Fruit fly (Drosophila melanogaster): ENCODE results near the gene LSm3.

LSm3 gene

dm6 chr3R:24015939-24016913 is 20.2 kb downstream of the LSm3 start:
- TF ChIP-seq dmrt93B (GFP tag; optimal IDR thresholded peaks at IDR 0.05) = no peak
- TF ChIP-seq ey (GFP tag; optimal IDR thresholded peaks at IDR 0.05) = peak; percentile 8
- TF ChIP-seq OdsH (GFP tag; optimal IDR thresholded peaks at IDR 0.05) = peak; percentile 21
- no peak for TF ChIP-seq woc (GFP tag; optimal IDR thresholded peaks at IDR 0.05)
- peak; percentile 40 for TF ChIP-seq h (GFP tag; optimal IDR thresholded peaks at IDR 0.05)

DNA sequence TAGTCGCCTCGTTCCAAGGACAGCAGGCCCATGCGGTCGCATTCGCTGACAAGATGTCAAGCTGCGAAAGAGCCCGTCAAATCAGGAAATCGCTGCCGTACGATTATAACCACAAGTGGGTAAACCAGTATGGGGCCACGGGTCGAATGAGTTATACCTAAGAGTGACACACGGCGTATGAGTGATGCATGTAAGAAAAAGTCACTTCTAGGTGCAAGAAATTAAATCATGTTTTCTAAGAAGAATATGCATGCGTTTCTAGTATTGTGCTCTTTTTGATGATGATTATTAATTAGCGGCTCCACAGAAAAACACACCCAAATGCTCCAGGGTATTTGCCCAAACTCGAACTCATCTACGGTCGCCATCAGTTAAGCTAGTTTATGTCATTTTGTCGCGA is 21.6 kb downstream of the LSm3 start:
- TF ChIP-seq Jra (GFP tag; optimal IDR thresholded peaks at IDR 0.05) (no peak), fru (GFP tag; optimal IDR thresholded peaks at IDR 0.05) (no peak), h (GFP tag; optimal IDR thresholded peaks at IDR 0.05) (no peak), dsf (GFP tag; optimal IDR thresholded peaks at IDR 0.05; ENCODE audit: borderline replicate concordance) (no peak), br (GFP tag; optimal IDR thresholded peaks at IDR 0.05) (no peak)

DNA sequence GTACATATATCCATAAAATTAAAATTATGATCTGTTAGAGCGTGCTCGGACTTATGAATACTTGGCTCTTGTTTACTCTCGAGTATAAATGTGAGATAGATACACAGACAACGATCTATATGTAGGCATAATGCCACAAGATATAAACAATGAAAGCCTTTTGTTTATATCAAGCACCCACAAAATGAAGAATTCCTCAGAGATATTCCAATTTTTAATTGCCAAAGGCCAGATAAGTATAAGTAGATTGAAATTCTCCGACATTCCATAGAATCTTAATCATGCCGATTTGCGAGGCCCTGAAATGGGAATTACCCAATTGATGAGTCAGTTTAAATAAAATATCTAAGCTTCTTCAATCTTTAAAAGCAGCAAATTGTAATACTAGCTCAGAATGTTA is 25.8 kb downstream of the LSm3 start:
- TF ChIP-seq ey (GFP tag; optimal IDR thresholded peaks at IDR 0.05) = no peak
- no peak for TF ChIP-seq fru (GFP tag; optimal IDR thresholded peaks at IDR 0.05)
- TF ChIP-seq Jra (GFP tag; optimal IDR thresholded peaks at IDR 0.05) = no peak
- no peak for TF ChIP-seq Sp1 (GFP tag; optimal IDR thresholded peaks at IDR 0.05)
- TF ChIP-seq Hr83 (GFP tag; optimal IDR thresholded peaks at IDR 0.05; ENCODE audit: poor library complexity, severe bottlenecking) = no peak
- no peak for TF ChIP-seq dmrt93B (GFP tag; optimal IDR thresholded peaks at IDR 0.05)
- TF ChIP-seq pan (optimal IDR thresholded peaks at IDR 0.05) = no peak
- no peak for TF ChIP-seq CG32264 (GFP tag; optimal IDR thresholded peaks at IDR 0.05)
- TF ChIP-seq usp (GFP tag; optimal IDR thresholded peaks at IDR 0.05) = no peak
- TF ChIP-seq Mio (GFP tag; optimal IDR thresholded peaks at IDR 0.05) = no peak
- TF ChIP-seq Myc (optimal IDR thresholded peaks at IDR 0.05) = no peak
- no peak for TF ChIP-seq Hr78 (GFP tag; optimal IDR thresholded peaks at IDR 0.05)
- no peak for TF ChIP-seq Abd-B (GFP tag; optimal IDR thresholded peaks at IDR 0.05)
- TF ChIP-seq foxo (GFP tag; optimal IDR thresholded peaks at IDR 0.05) = no peak

dm6 chr3R:24024123-24024522 is 28.1 kb downstream of the LSm3 start:
- TF ChIP-seq Jra (GFP tag; optimal IDR thresholded peaks at IDR 0.05) (no peak), Abd-B (GFP tag; optimal IDR thresholded peaks at IDR 0.05) (no peak), Myc (optimal IDR thresholded peaks at IDR 0.05) (no peak), Hr78 (GFP tag; optimal IDR thresholded peaks at IDR 0.05) (no peak), OdsH (GFP tag; optimal IDR thresholded peaks at IDR 0.05) (no peak)

DNA sequence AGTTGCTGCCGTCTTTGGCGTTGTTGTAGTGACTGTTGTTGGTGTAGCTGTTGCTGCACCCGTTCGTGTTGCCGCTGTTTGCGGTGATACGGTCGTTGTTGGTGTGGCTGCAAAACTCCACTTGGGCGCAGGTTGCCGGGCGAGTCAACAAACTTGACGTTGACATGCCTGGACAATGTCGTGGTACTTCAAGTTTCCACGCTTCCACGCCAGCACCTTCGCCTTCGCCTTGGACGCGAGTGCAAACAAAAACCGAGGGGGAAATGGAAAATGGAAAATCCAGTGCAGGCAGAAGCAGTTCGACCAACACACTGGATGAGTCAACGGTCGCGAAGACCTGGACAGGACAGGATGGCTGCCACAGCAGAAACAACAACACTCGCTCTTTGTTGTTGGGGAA is 28.6 kb downstream of the LSm3 start:
- no peak for TF ChIP-seq dsf (GFP tag; optimal IDR thresholded peaks at IDR 0.05; ENCODE audit: borderline replicate concordance)
- no peak for TF ChIP-seq Dif (GFP tag; optimal IDR thresholded peaks at IDR 0.05; ENCODE audit: partially characterized antibody)
- no peak for TF ChIP-seq Abd-B (GFP tag; optimal IDR thresholded peaks at IDR 0.05)
- TF ChIP-seq Hr83 (GFP tag; optimal IDR thresholded peaks at IDR 0.05; ENCODE audit: poor library complexity, severe bottlenecking) = no peak
- no peak for TF ChIP-seq Rel (GFP tag; optimal IDR thresholded peaks at IDR 0.05)
- TF ChIP-seq Rel (tag; optimal IDR thresholded peaks at IDR 0.05) = no peak
- TF ChIP-seq HLH106 (tag; optimal IDR thresholded peaks at IDR 0.05) = no peak
- TF ChIP-seq Myc (optimal IDR thresholded peaks at IDR 0.05) = no peak
- no peak for TF ChIP-seq Jra (GFP tag; optimal IDR thresholded peaks at IDR 0.05)
- no peak for TF ChIP-seq ey (GFP tag; optimal IDR thresholded peaks at IDR 0.05)
- TF ChIP-seq psq (GFP tag; optimal IDR thresholded peaks at IDR 0.05) = no peak
- TF ChIP-seq woc (GFP tag; optimal IDR thresholded peaks at IDR 0.05) = no peak
- no peak for TF ChIP-seq brk (GFP tag; optimal IDR thresholded peaks at IDR 0.05)
- TF ChIP-seq dmrt93B (GFP tag; optimal IDR thresholded peaks at IDR 0.05) = no peak
- no peak for TF ChIP-seq rgr (GFP tag; optimal IDR thresholded peaks at IDR 0.05)
- TF ChIP-seq jim (GFP tag; optimal IDR thresholded peaks at IDR 0.05) = no peak
- TF ChIP-seq OdsH (GFP tag; optimal IDR thresholded peaks at IDR 0.05) = no peak

DNA sequence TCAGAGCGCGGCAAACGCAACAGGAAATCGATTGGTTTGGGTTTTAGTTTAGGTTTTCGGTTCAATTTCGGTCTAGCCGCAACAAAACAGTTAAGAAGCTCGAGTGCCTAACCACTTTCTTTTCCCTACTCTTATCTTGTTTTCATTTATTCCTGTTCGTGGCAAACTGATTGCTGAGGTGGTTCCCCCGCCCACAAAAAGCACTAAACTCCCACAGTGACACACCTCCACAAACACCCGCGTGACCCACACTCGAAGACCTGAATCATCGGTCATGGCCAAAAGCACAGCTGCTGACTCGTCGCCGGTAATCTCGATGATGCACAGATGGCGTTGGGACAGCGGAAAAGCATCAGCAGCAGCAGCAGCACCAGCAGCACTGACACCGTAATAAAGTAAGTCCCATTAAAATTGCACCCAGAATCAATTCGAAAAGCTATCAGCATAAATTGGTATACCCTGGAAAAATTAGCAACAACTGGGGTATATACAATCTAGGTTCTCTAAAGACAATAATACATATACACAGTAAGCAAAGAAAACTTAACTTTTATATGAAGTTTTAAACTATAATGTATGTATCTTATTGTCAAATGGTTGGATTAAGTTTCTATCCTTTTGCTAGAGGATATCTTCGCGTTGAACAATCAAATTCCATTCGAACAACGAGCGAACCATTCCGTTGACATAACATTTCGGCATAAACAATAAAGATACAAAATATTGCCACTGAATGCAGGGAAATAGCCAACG is 29.8 kb downstream of the LSm3 start:
- no peak for TF ChIP-seq HLH106 (tag; optimal IDR thresholded peaks at IDR 0.05)
- TF ChIP-seq Dif (GFP tag; optimal IDR thresholded peaks at IDR 0.05; ENCODE audit: partially characterized antibody) = no peak
- TF ChIP-seq sv (GFP tag; optimal IDR thresholded peaks at IDR 0.05) = peak; percentile 27
- no peak for TF ChIP-seq Abd-B (GFP tag; optimal IDR thresholded peaks at IDR 0.05)
- peak; percentile 16 for TF ChIP-seq ey (GFP tag; optimal IDR thresholded peaks at IDR 0.05)
- no peak for TF ChIP-seq N (GFP tag; optimal IDR thresholded peaks at IDR 0.05)
- no peak for TF ChIP-seq Myc (optimal IDR thresholded peaks at IDR 0.05)
- TF ChIP-seq CrebA (GFP tag; optimal IDR thresholded peaks at IDR 0.05; ENCODE audit: borderline replicate concordance) = no peak
- no peak for TF ChIP-seq Rel (GFP tag; optimal IDR thresholded peaks at IDR 0.05)
- TF ChIP-seq Rel (tag; optimal IDR thresholded peaks at IDR 0.05) = peak; percentile 89
- TF ChIP-seq br (GFP tag; optimal IDR thresholded peaks at IDR 0.05) = no peak
- TF ChIP-seq rgr (GFP tag; optimal IDR thresholded peaks at IDR 0.05) = peak; percentile 44
- TF ChIP-seq h (GFP tag; optimal IDR thresholded peaks at IDR 0.05) = peak; percentile 50
- no peak for TF ChIP-seq Dfd (GFP tag; optimal IDR thresholded peaks at IDR 0.05)
- no peak for TF ChIP-seq brk (GFP tag; optimal IDR thresholded peaks at IDR 0.05)
- TF ChIP-seq tai (GFP tag; optimal IDR thresholded peaks at IDR 0.05) = no peak
- no peak for TF ChIP-seq dsf (GFP tag; optimal IDR thresholded peaks at IDR 0.05; ENCODE audit: borderline replicate concordance)
- no peak for TF ChIP-seq lola (GFP tag; optimal IDR thresholded peaks at IDR 0.05)
- no peak for TF ChIP-seq jim (GFP tag; optimal IDR thresholded peaks at IDR 0.05)
- no peak for TF ChIP-seq fru (GFP tag; optimal IDR thresholded peaks at IDR 0.05)
- peak; percentile 36 for TF ChIP-seq OdsH (GFP tag; optimal IDR thresholded peaks at IDR 0.05)
- TF ChIP-seq foxo (GFP tag; optimal IDR thresholded peaks at IDR 0.05) = peak in 1 of 2 experiments; percentile 26

All from whole organism, wandering third instar larva.